Fruit fly (Drosophila melanogaster): Measurements from ENCODE around the gene CG12065.

The CG12065 gene

dm6 chrX:8560087-8560999, 13.8 kb upstream of the CG12065 start, which contains the start of the genes CG12112 and Trf4-1 (continued):
- TF ChIP-seq CG12391 (tag; optimal IDR thresholded peaks at IDR 0.05) (peak; percentile 10), H2.0 (GFP tag; IDR thresholded peaks at IDR 0.05) (no peak), Hand (GFP tag; optimal IDR thresholded peaks at IDR 0.05) (no peak), mam (GFP tag; optimal IDR thresholded peaks at IDR 0.05) (peak; percentile 11), CG10959 (GFP tag; IDR thresholded peaks at IDR 0.05) (no peak), C15 (GFP tag; IDR thresholded peaks at IDR 0.05) (no peak), Hsf (GFP tag; optimal IDR thresholded peaks at IDR 0.05) (peak; percentile 19), Sox102F (GFP tag; optimal IDR thresholded peaks at IDR 0.05) (no peak), sd (tag; optimal IDR thresholded peaks at IDR 0.05) (no peak), eve (GFP tag; optimal IDR thresholded peaks at IDR 0.05) (no peak), CG14860 (GFP tag; IDR thresholded peaks at IDR 0.05; ENCODE audit: partially characterized antibody) (peak; percentile 57; the same call in 2 of the 3 replicates), CG15479 (GFP tag; optimal IDR thresholded peaks at IDR 0.05) (peak; percentile 91), fu2 (GFP tag; optimal IDR thresholded peaks at IDR 0.05) (no peak), sug (tag; optimal IDR thresholded peaks at IDR 0.05) (peak; percentile 24), gce (GFP tag; IDR thresholded peaks at IDR 0.05) (no peak), Meics (GFP tag; optimal IDR thresholded peaks at IDR 0.05) (no peak), psq (GFP tag; optimal IDR thresholded peaks at IDR 0.05) (peak; percentile 31), CG17385 (GFP tag; optimal IDR thresholded peaks at IDR 0.05) (no peak), sob (GFP tag; IDR thresholded peaks at IDR 0.05) (no peak), CG7372 (GFP tag; IDR thresholded peaks at IDR 0.05) (no peak), CG6683 (GFP tag; optimal IDR thresholded peaks at IDR 0.05) (no peak), p53 (GFP tag; optimal IDR thresholded peaks at IDR 0.05) (no peak), CG7928 (GFP tag; optimal IDR thresholded peaks at IDR 0.05) (peak; percentile 10), HLHmδ (GFP tag; optimal IDR thresholded peaks at IDR 0.05) (no peak), az2 (GFP tag; optimal IDR thresholded peaks at IDR 0.05) (no peak), kni (GFP tag; optimal IDR thresholded peaks at IDR 0.05) (no peak), CG8290 (GFP tag; optimal IDR thresholded peaks at IDR 0.05) (no peak), CG8290 (tag; optimal IDR thresholded peaks at IDR 0.05) (peak in 1 of 2 experiments; percentile 38), CG15514 (GFP tag; optimal IDR thresholded peaks at IDR 0.05) (peak; percentile 99), CG10543 (GFP tag; optimal IDR thresholded peaks at IDR 0.05) (peak; percentile 35), CG10321 (GFP tag; IDR thresholded peaks at IDR 0.05) (no peak), Rx (GFP tag; IDR thresholded peaks at IDR 0.05) (no peak), CG30403 (GFP tag; optimal IDR thresholded peaks at IDR 0.05) (peak; percentile 29), croc (GFP tag; conservative IDR thresholded peaks at IDR 0.05) (no peak), zen2 (GFP tag; IDR thresholded peaks at IDR 0.05; ENCODE audit: partially characterized antibody) (peak; percentile 63; the same call in 2 of the 3 replicates), lov (optimal IDR thresholded peaks at IDR 0.05) (no peak), lov (GFP tag; IDR thresholded peaks at IDR 0.05) (no peak), chn (GFP tag; optimal IDR thresholded peaks at IDR 0.05) (no peak), Gug (GFP tag; IDR thresholded peaks at IDR 0.05) (no peak), B-H1 (GFP tag; IDR thresholded peaks at IDR 0.05) (no peak), zen (tag; optimal IDR thresholded peaks at IDR 0.05) (peak; percentile 31), CG16863 (GFP tag; optimal IDR thresholded peaks at IDR 0.05) (no peak), BEAF-32 (GFP tag; optimal IDR thresholded peaks at IDR 0.05) (peak; percentile 93), nmo (GFP tag; optimal IDR thresholded peaks at IDR 0.05) (peak; percentile 44), nerfin-2 (GFP tag; IDR thresholded peaks at IDR 0.05; ENCODE audit: partially characterized antibody) (peak; percentile 43; the same call in 1 of the 2 replicates), CG5180 (GFP tag; optimal IDR thresholded peaks at IDR 0.05) (no peak), CG4282 (GFP tag; optimal IDR thresholded peaks at IDR 0.05) (no peak), CG34224 (GFP tag; IDR thresholded peaks at IDR 0.05; ENCODE audit: partially characterized antibody) (peak; percentile 73), CG31365 (tag; optimal IDR thresholded peaks at IDR 0.05) (no peak)

Measured in whole organism, embryonic.